Fruit fly (Drosophila melanogaster) whole organism, prepupa: ENCODE data around the gene Sap130.
A peak's percentile ranks its signal among the peaks of the same experiment; 100 is the strongest.

ENCODE experiments used
- Blimp-1 ChIP-seq: fragments of 200-800 bp; sonication (Bioruptor generic); optimal IDR thresholded peaks from 3 replicates; lab custom pipeline; 2017; ENCODE audit warnings: missing biosample characterization, missing genetic modification characterization, mild to moderate bottlenecking, moderate library complexity, missing genetic modification reagents
- CG10631 ChIP-seq: fragments of 200-800 bp; sonication (Bioruptor generic); optimal IDR thresholded peaks from 2 replicates; lab custom pipeline; 2016; ENCODE audit warnings: missing biosample characterization, missing genetic modification characterization
- CG15336 ChIP-seq: fragments of 200-800 bp; sonication (Bioruptor generic); IDR thresholded peaks from 2 replicates; pipeline ENCODE4 v1.3.6; 2022; ENCODE audit warnings: missing biosample characterization, missing genetic modification characterization
- CG31627 ChIP-seq: fragments of 200-800 bp; sonication (Bioruptor generic); optimal IDR thresholded peaks from 3 replicates; lab custom pipeline; 2016; ENCODE audit warnings: missing biosample characterization, missing genetic modification characterization
- CG34406 ChIP-seq: fragments of 200-800 bp; sonication (Bioruptor generic); optimal IDR thresholded peaks from 3 replicates; lab custom pipeline; 2016; ENCODE audit warnings: missing biosample characterization, missing genetic modification characterization
- CG6163 ChIP-seq: fragments of 200-800 bp; sonication (Bioruptor generic); IDR thresholded peaks from 3 replicates; pipeline ENCODE4 v1.3.6; 2022; ENCODE audit warnings: missing biosample characterization, missing genetic modification characterization
- CG6808 ChIP-seq: fragments of 200-800 bp; sonication (Bioruptor generic); optimal IDR thresholded peaks from 3 replicates; lab custom pipeline; 2017; ENCODE audit warnings: missing biosample characterization, missing genetic modification characterization, mild to moderate bottlenecking, moderate library complexity, missing genetic modification reagents
- CG7368 ChIP-seq: fragments of 200-800 bp; sonication (Bioruptor generic); optimal IDR thresholded peaks from 3 replicates; lab custom pipeline; 2016; ENCODE audit warnings: missing biosample characterization, missing genetic modification characterization
- CG8119 ChIP-seq: fragments of 200-800 bp; sonication (Bioruptor generic); IDR thresholded peaks from 3 replicates; pipeline ENCODE4 v1.3.6; 2022; ENCODE audit warnings: missing biosample characterization, missing genetic modification characterization
- CG8319 ChIP-seq: fragments of 200-800 bp; sonication (Bioruptor generic); optimal IDR thresholded peaks from 3 replicates; lab custom pipeline; 2016; ENCODE audit warnings: missing biosample characterization, missing genetic modification characterization
- CG8632 ChIP-seq: fragments of 200-800 bp; sonication (Bioruptor generic); optimal IDR thresholded peaks from 3 replicates; lab custom pipeline; 2016; ENCODE audit warnings: missing biosample characterization, missing genetic modification characterization
- Eip75B ChIP-seq: fragments of 200-800 bp; sonication (Bioruptor generic); optimal IDR thresholded peaks from 3 replicates; lab custom pipeline; 2016; ENCODE audit warnings: missing biosample characterization, missing genetic modification characterization
- Eip78C ChIP-seq: fragments of 200-800 bp; sonication (Bioruptor generic); peaks from one replicate; lab custom pipeline; 2016; ENCODE audit warnings: missing biosample characterization, missing genetic modification characterization
- Eip93F ChIP-seq: fragments of 200-800 bp; sonication (Bioruptor generic); optimal IDR thresholded peaks from 2 replicates; lab custom pipeline; 2016; ENCODE audit warnings: missing biosample characterization, mild to moderate bottlenecking, missing genetic modification characterization
- Ets96B ChIP-seq: fragments of 200-800 bp; optimal IDR thresholded peaks from 2 replicates; lab custom pipeline; 2019; ENCODE audit warnings: missing biosample characterization, mild to moderate bottlenecking, missing genetic modification characterization, moderate library complexity
- Hr38 ChIP-seq: sonication (Bioruptor generic); optimal IDR thresholded peaks from 2 replicates; lab custom pipeline; 2016; ENCODE audit warnings: missing biosample characterization, missing genetic modification characterization
- Hr39 ChIP-seq: fragments of 200-800 bp; sonication (Bioruptor generic); optimal IDR thresholded peaks from 2 replicates; lab custom pipeline; 2016; ENCODE audit warnings: missing biosample characterization, missing genetic modification characterization
- Lpt ChIP-seq: fragments of 200-800 bp; sonication (Bioruptor generic); optimal IDR thresholded peaks from 3 replicates; lab custom pipeline; 2016; ENCODE audit warnings: missing biosample characterization, missing genetic modification characterization
- Met ChIP-seq: fragments of 200-800 bp; sonication (Bioruptor generic); optimal IDR thresholded peaks from 3 replicates; lab custom pipeline; 2016; ENCODE audit warnings: missing biosample characterization, missing genetic modification characterization
- OdsH ChIP-seq: fragments of 200-800 bp; sonication (Bioruptor generic); optimal IDR thresholded peaks from 3 replicates; lab custom pipeline; 2016; ENCODE audit warnings: missing biosample characterization, missing genetic modification characterization
- Smox ChIP-seq: fragments of 200-800 bp; sonication (Bioruptor generic); optimal IDR thresholded peaks from 3 replicates; lab custom pipeline; 2016; ENCODE audit warnings: missing biosample characterization, missing genetic modification characterization
- Sox102F ChIP-seq: fragments of 200-800 bp; sonication (Bioruptor generic); optimal IDR thresholded peaks from 2 replicates; lab custom pipeline; 2016; ENCODE audit warnings: missing biosample characterization, mild to moderate bottlenecking, missing genetic modification characterization
- Sox15 ChIP-seq: fragments of 200-800 bp; sonication (Bioruptor generic); optimal IDR thresholded peaks from 3 replicates; lab custom pipeline; 2016; ENCODE audit warnings: missing biosample characterization, missing genetic modification characterization
- achi ChIP-seq: fragments of 200-800 bp; sonication (Bioruptor generic); optimal IDR thresholded peaks from 3 replicates; lab custom pipeline; 2016; ENCODE audit warnings: missing biosample characterization, missing genetic modification characterization
- acj6 ChIP-seq: fragments of 200-800 bp; sonication (Bioruptor generic); optimal IDR thresholded peaks from 3 replicates; lab custom pipeline; 2016; ENCODE audit warnings: missing biosample characterization, missing genetic modification characterization
- cyc ChIP-seq: fragments of 200-800 bp; sonication (Bioruptor generic); optimal IDR thresholded peaks from 3 replicates; lab custom pipeline; 2016; ENCODE audit warnings: missing biosample characterization, missing genetic modification characterization
- dsx ChIP-seq: fragments of 200-800 bp; optimal IDR thresholded peaks from 3 replicates; lab custom pipeline; 2019; ENCODE audit warnings: missing biosample characterization, mild to moderate bottlenecking, missing genetic modification characterization, moderate library complexity; ENCODE audit not compliant: poor library complexity, severe bottlenecking
- eg ChIP-seq: fragments of 200-800 bp; sonication (Bioruptor generic); IDR thresholded peaks from 3 replicates; pipeline ENCODE4 v1.3.6; 2022; ENCODE audit warnings: missing biosample characterization, missing genetic modification characterization
- esn ChIP-seq: fragments of 200-800 bp; sonication (Bioruptor generic); optimal IDR thresholded peaks from 2 replicates; lab custom pipeline; 2016; ENCODE audit warnings: missing biosample characterization, mild to moderate bottlenecking, missing genetic modification characterization, moderate library complexity
- fd59A ChIP-seq: fragments of 200-800 bp; sonication (Bioruptor generic); optimal IDR thresholded peaks from 2 replicates; lab custom pipeline; 2017; ENCODE audit warnings: missing biosample characterization, mild to moderate bottlenecking, missing genetic modification characterization, missing genetic modification reagents
- fd85E ChIP-seq: fragments of 200-800 bp; sonication (Bioruptor generic); optimal IDR thresholded peaks from 3 replicates; lab custom pipeline; 2016; ENCODE audit warnings: missing biosample characterization, missing genetic modification characterization
- lz ChIP-seq: fragments of 200-800 bp; sonication (Bioruptor generic); optimal IDR thresholded peaks from 3 replicates; lab custom pipeline; 2016; ENCODE audit warnings: missing biosample characterization, missing genetic modification characterization
- net ChIP-seq: fragments of 200-800 bp; sonication (Bioruptor generic); optimal IDR thresholded peaks from 3 replicates; lab custom pipeline; 2016; ENCODE audit warnings: missing biosample characterization, missing genetic modification characterization
- pdm3 ChIP-seq: fragments of 200-800 bp; sonication (Bioruptor generic); optimal IDR thresholded peaks from 3 replicates; lab custom pipeline; 2016; ENCODE audit warnings: missing biosample characterization, missing genetic modification characterization
- spab ChIP-seq: fragments of 200-800 bp; sonication (Bioruptor generic); optimal IDR thresholded peaks from 2 replicates; lab custom pipeline; 2017; ENCODE audit warnings: missing biosample characterization, mild to moderate bottlenecking, missing genetic modification characterization, missing genetic modification reagents
- ss ChIP-seq, 2 experiments: fragments of 200-800 bp; sonication (Bioruptor generic); optimal IDR thresholded peaks; 2 replicates in 1 of 2; 3 replicates in 1 of 2; lab custom pipeline; 2017 to 2018; ENCODE audit warnings: mild to moderate bottlenecking in 2 of 2, missing biosample characterization in 2 of 2, missing genetic modification characterization in 2 of 2, moderate library complexity in 1 of 2
- topi ChIP-seq: fragments of 200-800 bp; sonication (Bioruptor generic); optimal IDR thresholded peaks from 3 replicates; lab custom pipeline; 2016; ENCODE audit warnings: missing biosample characterization, missing genetic modification characterization
- vri ChIP-seq: fragments of 200-800 bp; sonication (Bioruptor generic); optimal IDR thresholded peaks from 3 replicates; lab custom pipeline; 2016; ENCODE audit warnings: missing biosample characterization, mild to moderate bottlenecking, missing genetic modification characterization

The Sap130 gene

dm6 chr3L:12805660-12806289, at the start of gene Sap130:
TSS of gene Sap130 (plus strand) at chr3L:12805902.
- TF ChIP-seq Eip78C (GFP tag; lab: Kevin White, UChicago) (peak; percentile 20), CG34406 (GFP tag; lab: Kevin White, UChicago) (no peak), acj6 (GFP tag; lab: Kevin White, UChicago) (no peak), dsx (GFP tag; lab: Kevin White, UChicago) (peak; percentile 2)

- TF ChIP-seq CG10631 (GFP tag; lab: Kevin White, UChicago) (no peak), OdsH (no peak), Ets96B (no peak), Blimp-1 (GFP tag; lab: Kevin White, UChicago) (no peak), Met (GFP tag; lab: Kevin White, UChicago) (no peak), Lpt (GFP tag; lab: Kevin White, UChicago) (no peak), eg (GFP tag; lab: Robert Waterston, UW) (no peak), achi (no peak), Sox15 (no peak), cyc (GFP tag; lab: Kevin White, UChicago) (no peak)
Observed at dm6 chr3L:12772740-12773686, 32.7 kb upstream of the Sap130 start, which contains the start of gene Hip1. TSS of gene Hip1 (minus strand) at chr3L:12773573.

DNA sequence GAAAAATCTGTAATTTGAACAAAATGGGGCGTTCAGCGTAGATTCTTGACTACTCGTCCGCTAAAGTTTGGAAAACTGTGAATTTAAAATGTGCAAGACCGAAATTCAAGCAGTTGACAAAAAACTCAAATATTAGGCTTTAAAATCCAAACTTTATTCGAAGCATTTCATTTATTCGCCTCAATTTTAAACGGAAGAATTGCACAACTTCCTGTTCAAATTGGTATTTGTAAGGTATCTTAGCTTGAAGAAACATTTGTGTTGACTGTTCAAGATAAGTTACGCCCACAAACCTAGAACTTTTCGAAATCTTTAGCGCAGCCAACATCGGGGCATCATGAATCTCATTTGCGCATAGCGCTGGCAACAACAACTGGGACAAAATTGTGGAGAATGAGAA, 27.1 kb upstream of the Sap130 start, which contains the start of gene CG32106:
CG32106 (minus strand) TSS at position 101 of the 400 bp plus-strand sequence.
- TF ChIP-seq lz (GFP tag; lab: Kevin White, UChicago) (no peak), OdsH (no peak), Hr39 (GFP tag; lab: Kevin White, UChicago) (no peak), Hr38 (GFP tag; lab: Kevin White, UChicago) (no peak), spab (GFP tag; lab: Kevin White, UChicago) (no peak), eg (GFP tag; lab: Robert Waterston, UW) (no peak), Eip75B (GFP tag; lab: Kevin White, UChicago) (no peak), CG6808 (GFP tag; lab: Kevin White, UChicago) (no peak), CG7368 (no peak), topi (GFP tag; lab: Kevin White, UChicago) (no peak), CG31627 (GFP tag; lab: Kevin White, UChicago) (no peak), pdm3 (GFP tag; lab: Kevin White, UChicago) (no peak)

dm6 chr3L:12780997-12781396, 24.7 kb upstream of the Sap130 start, which contains the start of the genes CG10969 and CG17666:
TSS of gene CG10969 (minus strand) at chr3L:12781097.
TSS of gene CG17666 (plus strand) at chr3L:12781325.
- no peak for TF ChIP-seq vri
- no peak for TF ChIP-seq CG7368
- no peak for TF ChIP-seq Lpt (GFP tag; lab: Kevin White, UChicago)
- no peak for TF ChIP-seq achi
- TF ChIP-seq, all 60 proteins: peak for 0

DNA sequence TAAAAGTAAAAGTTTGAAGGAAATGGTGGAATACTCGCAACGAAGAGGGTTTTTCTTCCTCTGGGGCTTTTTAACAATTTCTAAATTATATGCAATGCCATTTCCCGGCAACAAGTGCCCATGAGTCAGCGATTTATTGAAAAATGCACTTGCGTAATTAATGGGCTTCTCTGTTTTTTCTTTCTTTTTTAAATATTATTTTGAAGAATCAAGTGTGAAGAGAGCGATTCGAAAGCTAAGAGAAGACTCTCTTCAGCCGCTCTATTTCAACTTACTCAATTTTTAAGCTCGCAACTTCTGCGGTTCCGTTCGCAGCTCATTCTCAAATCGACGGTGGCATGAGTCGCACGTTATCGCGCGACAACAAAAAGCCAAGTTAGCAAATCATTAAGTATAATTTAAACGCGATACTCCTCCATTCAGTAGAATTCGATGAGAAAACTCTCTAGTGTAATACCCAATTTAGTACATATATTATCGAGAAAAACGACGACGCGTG, 15.8 kb upstream of the Sap130 start, which contains the start of gene CG42709:
CG42709 (plus strand) TSS at position 318 of the 499 bp plus-strand sequence.
- TF ChIP-seq net, result no peak
- TF ChIP-seq CG8632 (GFP tag; lab: Kevin White, UChicago), result no peak
- no peak for TF ChIP-seq Ets96B
- TF ChIP-seq topi (GFP tag; lab: Kevin White, UChicago), result no peak
- no peak for TF ChIP-seq achi
- TF ChIP-seq dsx (GFP tag; lab: Kevin White, UChicago), result no peak
- TF ChIP-seq Met (GFP tag; lab: Kevin White, UChicago), result peak; percentile 15
- no peak for TF ChIP-seq CG6163 (GFP tag; lab: Robert Waterston, UW)
- TF ChIP-seq Blimp-1 (GFP tag; lab: Kevin White, UChicago), result peak; percentile 45
- TF ChIP-seq Eip75B (GFP tag; lab: Kevin White, UChicago), result no peak
- peak; percentile 76 for TF ChIP-seq Eip78C (GFP tag; lab: Kevin White, UChicago)
- TF ChIP-seq CG8119 (GFP tag; lab: Robert Waterston, UW), result no peak
- TF ChIP-seq Sox102F, result peak; percentile 20
- TF ChIP-seq ss (GFP tag; optimal IDR thresholded peaks at IDR 0.05; lab: Kevin White, UChicago), result no peak
- TF ChIP-seq Smox (GFP tag; lab: Kevin White, UChicago), result no peak
- TF ChIP-seq CG15336, result peak; percentile 37; the same call in 1 of the 2 replicates
- TF ChIP-seq Hr39 (GFP tag; lab: Kevin White, UChicago), result no peak
- TF ChIP-seq acj6 (GFP tag; lab: Kevin White, UChicago), result no peak
- no peak for TF ChIP-seq fd59A (GFP tag; lab: Kevin White, UChicago)
- TF ChIP-seq vri, result peak; percentile 79
- TF ChIP-seq esn (GFP tag; lab: Kevin White, UChicago), result no peak
- TF ChIP-seq Eip93F (GFP tag; lab: Kevin White, UChicago), result no peak
- no peak for TF ChIP-seq OdsH
- TF ChIP-seq CG8319 (GFP tag; lab: Kevin White, UChicago), result no peak
- no peak for TF ChIP-seq fd85E
- no peak for TF ChIP-seq spab (GFP tag; lab: Kevin White, UChicago)
